Fruit fly (Drosophila melanogaster) whole organism, embryonic: ENCODE data around the gene RpL13.
A peak's percentile ranks its signal among the peaks of the same experiment; 100 is the strongest.

Source experiments
- Abd-B ChIP-seq: fragments of 200-800 bp; sonication (Bioruptor generic); optimal IDR thresholded peaks from 2 replicates; lab custom pipeline; 2018; ENCODE audit warnings: missing biosample characterization, mild to moderate bottlenecking, missing genetic modification characterization, moderate library complexity
- Atf-2 ChIP-seq: fragments of 200-800 bp; sonication (Bioruptor generic); optimal IDR thresholded peaks from 2 replicates; lab custom pipeline; 2016; ENCODE audit warnings: missing biosample characterization, missing genetic modification characterization
- Atf6 ChIP-seq: fragments of 200-800 bp; sonication (Bioruptor generic); IDR thresholded peaks from 2 replicates; pipeline ENCODE4 v1.3.6; 2022; ENCODE audit warnings: missing biosample characterization, missing genetic modification characterization
- B-H2 ChIP-seq: fragments of 200-800 bp; sonication (Bioruptor generic); optimal IDR thresholded peaks from 2 replicates; lab custom pipeline; 2018; ENCODE audit warnings: missing biosample characterization, mild to moderate bottlenecking, missing genetic modification characterization
- Bdp1 ChIP-seq: fragments of 200-800 bp; sonication (Bioruptor generic); optimal IDR thresholded peaks from 3 replicates; lab custom pipeline; 2016; ENCODE audit warnings: missing biosample characterization, missing genetic modification characterization
- CG1024 ChIP-seq: fragments of 200-800 bp; sonication (Bioruptor generic); IDR thresholded peaks from 2 replicates; pipeline ENCODE4 v1.3.6; 2022; ENCODE audit warnings: missing biosample characterization, missing genetic modification characterization
- CG12071 ChIP-seq: fragments of 200-800 bp; sonication (Bioruptor generic); optimal IDR thresholded peaks from 3 replicates; lab custom pipeline; 2018; ENCODE audit warnings: missing biosample characterization, mild to moderate bottlenecking, missing genetic modification characterization
- CG12769 ChIP-seq: fragments of 200-800 bp; sonication (Bioruptor generic); optimal IDR thresholded peaks from 2 replicates; lab custom pipeline; 2019; ENCODE audit warnings: missing biosample characterization, mild to moderate bottlenecking, missing genetic modification characterization, moderate library complexity
- CG13287 ChIP-seq: fragments of 200-800 bp; sonication (Bioruptor generic); IDR thresholded peaks from 2 replicates; pipeline ENCODE4 v1.3.6; 2022; ENCODE audit warnings: missing biosample characterization, missing genetic modification characterization; ENCODE audit not compliant: partially characterized antibody
- CG15479 ChIP-seq: fragments of 200-800 bp; sonication (Bioruptor generic); optimal IDR thresholded peaks from 3 replicates; lab custom pipeline; 2019; ENCODE audit warnings: missing biosample characterization, mild to moderate bottlenecking, missing genetic modification characterization, moderate library complexity
- CG1603 ChIP-seq: fragments of 200-800 bp; sonication (Bioruptor generic); optimal IDR thresholded peaks from 2 replicates; lab custom pipeline; 2019; ENCODE audit warnings: missing biosample characterization, mild to moderate bottlenecking, missing genetic modification characterization, moderate library complexity
- CG17328 ChIP-seq: fragments of 200-800 bp; sonication (Bioruptor generic); IDR thresholded peaks from 2 replicates; pipeline ENCODE4 v1.3.6; 2022; ENCODE audit warnings: missing biosample characterization, missing genetic modification characterization
- CG17802 ChIP-seq: fragments of 200-800 bp; sonication (Bioruptor generic); optimal IDR thresholded peaks from 2 replicates; lab custom pipeline; 2018; ENCODE audit warnings: missing biosample characterization, mild to moderate bottlenecking, missing genetic modification characterization, moderate library complexity
- CG18599 ChIP-seq: fragments of 200-800 bp; sonication (Bioruptor generic); optimal IDR thresholded peaks from 3 replicates; lab custom pipeline; 2017; ENCODE audit warnings: missing biosample characterization, missing genetic modification characterization, mild to moderate bottlenecking, moderate library complexity, missing genetic modification reagents
- CG2678 ChIP-seq: fragments of 200-800 bp; sonication (Bioruptor generic); optimal IDR thresholded peaks from 3 replicates; lab custom pipeline; 2019; ENCODE audit warnings: missing biosample characterization, mild to moderate bottlenecking, missing genetic modification characterization, moderate library complexity
- CG33213 ChIP-seq: fragments of 200-800 bp; sonication (Bioruptor generic); optimal IDR thresholded peaks from 3 replicates; lab custom pipeline; 2016; ENCODE audit warnings: missing biosample characterization, missing genetic modification characterization
- CG34224 ChIP-seq: fragments of 200-800 bp; sonication (Bioruptor generic); IDR thresholded peaks from 3 replicates; pipeline ENCODE4 v1.3.6; 2022; ENCODE audit warnings: missing biosample characterization, missing genetic modification characterization; ENCODE audit not compliant: partially characterized antibody
- CG3995 ChIP-seq: fragments of 200-800 bp; sonication (Bioruptor generic); optimal IDR thresholded peaks from 3 replicates; lab custom pipeline; 2016; ENCODE audit warnings: missing biosample characterization, missing genetic modification characterization
- CG43689 ChIP-seq: fragments of 200-800 bp; sonication (Bioruptor generic); IDR thresholded peaks from 2 replicates; pipeline ENCODE4 v1.3.6; 2022; ENCODE audit warnings: missing biosample characterization, missing genetic modification characterization
- CG4707 ChIP-seq: fragments of 200-800 bp; sonication (Bioruptor generic); optimal IDR thresholded peaks from 2 replicates; lab custom pipeline; 2018; ENCODE audit warnings: missing biosample characterization, mild to moderate bottlenecking, missing genetic modification characterization, moderate library complexity
- CG6175 ChIP-seq: fragments of 200-800 bp; sonication (Bioruptor generic); IDR thresholded peaks from 3 replicates; pipeline ENCODE4 v1.3.6; 2022; ENCODE audit warnings: missing biosample characterization, missing genetic modification characterization
- Dbx ChIP-seq: fragments of 200-800 bp; sonication (Bioruptor generic); IDR thresholded peaks from 3 replicates; pipeline ENCODE4 v1.3.6; 2022; ENCODE audit warnings: missing biosample characterization, missing genetic modification characterization
- Deaf1 ChIP-seq: fragments of 200-800 bp; optimal IDR thresholded peaks from 3 replicates; lab custom pipeline; 2019; ENCODE audit warnings: missing biosample characterization, mild to moderate bottlenecking, missing genetic modification characterization, moderate library complexity
- Dp ChIP-seq: fragments of 200-800 bp; sonication (Bioruptor generic); optimal IDR thresholded peaks from 2 replicates; lab custom pipeline; 2018; ENCODE audit warnings: missing biosample characterization, mild to moderate bottlenecking, missing genetic modification characterization, moderate library complexity
- ERR ChIP-seq: fragments of 200-800 bp; sonication (Bioruptor generic); optimal IDR thresholded peaks from 2 replicates; lab custom pipeline; 2016; ENCODE audit warnings: missing biosample characterization, missing genetic modification characterization
- Med ChIP-seq: fragments of 200-800 bp; sonication (Bioruptor generic); peaks from one replicate; lab custom pipeline; 2016; ENCODE audit warnings: missing biosample characterization, missing genetic modification characterization, mild to moderate bottlenecking, inconsistent platforms, moderate library complexity
- Opbp ChIP-seq: fragments of 200-800 bp; sonication (Bioruptor generic); IDR thresholded peaks from 3 replicates; pipeline ENCODE4 v1.3.6; 2022; ENCODE audit warnings: missing biosample characterization, missing genetic modification characterization; ENCODE audit not compliant: partially characterized antibody
- Rx ChIP-seq: fragments of 200-800 bp; sonication (Bioruptor generic); IDR thresholded peaks from 2 replicates; pipeline ENCODE4 v1.3.6; 2022; ENCODE audit warnings: missing biosample characterization, missing genetic modification characterization
- Sin3A ChIP-seq: fragments of >200 bp; optimal IDR thresholded peaks from 2 replicates; lab custom pipeline; 2018
- Usf ChIP-seq: fragments of 200-800 bp; sonication (Bioruptor generic); optimal IDR thresholded peaks from 2 replicates; lab custom pipeline; 2017; ENCODE audit warnings: missing genotype, missing biosample characterization, missing genetic modification characterization
- cg ChIP-seq: fragments of 200-800 bp; sonication (Bioruptor generic); optimal IDR thresholded peaks from 3 replicates; lab custom pipeline; 2019; ENCODE audit warnings: missing biosample characterization, mild to moderate bottlenecking, missing genetic modification characterization, moderate library complexity
- ci ChIP-seq: fragments of 200-800 bp; sonication (Bioruptor generic); IDR thresholded peaks from 3 replicates; pipeline ENCODE4 v1.3.6; 2022; ENCODE audit warnings: missing biosample characterization, missing genetic modification characterization
- corto ChIP-seq: fragments of 200-800 bp; sonication (Bioruptor generic); optimal IDR thresholded peaks from 2 replicates; lab custom pipeline; 2016; ENCODE audit warnings: missing biosample characterization, mild to moderate bottlenecking, missing genetic modification characterization, moderate library complexity
- dpn ChIP-seq, 2 experiments: fragments of 200-800 bp; sonication (Bioruptor generic); optimal IDR thresholded peaks; 3 replicates each; lab custom pipeline; 2016; ENCODE audit warnings: missing biosample characterization in 2 of 2, missing genetic modification characterization in 2 of 2
- en ChIP-seq: fragments of 200-800 bp; sonication (Bioruptor generic); optimal IDR thresholded peaks from 2 replicates; lab custom pipeline; 2016; ENCODE audit warnings: missing biosample characterization, missing genetic modification characterization
- ftz-f1 ChIP-seq: fragments of 200-800 bp; sonication (Bioruptor generic); optimal IDR thresholded peaks from 2 replicates; lab custom pipeline; 2016; ENCODE audit warnings: missing biosample characterization, missing genetic modification characterization
- lab ChIP-seq: fragments of 200-800 bp; sonication (Bioruptor generic); optimal IDR thresholded peaks from 3 replicates; lab custom pipeline; 2017; ENCODE audit warnings: missing biosample characterization, missing genetic modification characterization, mild to moderate bottlenecking, moderate library complexity, missing genetic modification reagents
- lbe ChIP-seq: fragments of 200-800 bp; sonication (Bioruptor generic); optimal IDR thresholded peaks from 2 replicates; lab custom pipeline; 2016; ENCODE audit warnings: missing biosample characterization, mild to moderate bottlenecking, missing genetic modification characterization
- nom ChIP-seq: fragments of 200-800 bp; sonication (Bioruptor generic); optimal IDR thresholded peaks from 2 replicates; lab custom pipeline; 2017; ENCODE audit warnings: missing biosample characterization, missing genetic modification characterization, mild to moderate bottlenecking, moderate library complexity, missing genetic modification reagents
- phol ChIP-seq: fragments of 200-800 bp; sonication (Bioruptor generic); optimal IDR thresholded peaks from 3 replicates; lab custom pipeline; 2018; ENCODE audit warnings: missing biosample characterization, mild to moderate bottlenecking, missing genetic modification characterization, moderate library complexity
- pros ChIP-seq: fragments of 200-800 bp; sonication (Bioruptor generic); optimal IDR thresholded peaks from 3 replicates; lab custom pipeline; 2019; ENCODE audit warnings: missing biosample characterization, mild to moderate bottlenecking, missing genetic modification characterization, moderate library complexity
- rib ChIP-seq: fragments of 200-800 bp; sonication (Bioruptor generic); IDR thresholded peaks from 2 replicates; pipeline ENCODE4 v1.3.6; 2022; ENCODE audit warnings: missing biosample characterization, missing genetic modification characterization
- row ChIP-seq: fragments of 200-800 bp; sonication (Bioruptor generic); IDR thresholded peaks from 3 replicates; pipeline ENCODE4 v1.3.6; 2022; ENCODE audit warnings: missing biosample characterization, missing genetic modification characterization
- sima ChIP-seq: fragments of 200-800 bp; sonication (Bioruptor generic); optimal IDR thresholded peaks from 2 replicates; lab custom pipeline; 2016; ENCODE audit warnings: missing biosample characterization, missing genetic modification characterization
- so ChIP-seq: fragments of 200-800 bp; sonication (Bioruptor generic); IDR thresholded peaks from 3 replicates; pipeline ENCODE4 v1.3.6; 2022; ENCODE audit warnings: missing biosample characterization, missing genetic modification characterization
- sob ChIP-seq: fragments of 200-800 bp; sonication (Bioruptor generic); IDR thresholded peaks from 2 replicates; pipeline ENCODE4 v1.3.6; 2022; ENCODE audit warnings: missing biosample characterization, missing genetic modification characterization
- sr ChIP-seq: fragments of 200-800 bp; sonication (Bioruptor generic); IDR thresholded peaks from 3 replicates; pipeline ENCODE4 v1.3.6; 2022; ENCODE audit warnings: missing biosample characterization, missing genetic modification characterization
- twi ChIP-seq: fragments of 200-800 bp; optimal IDR thresholded peaks from 2 replicates; lab custom pipeline; 2019; ENCODE audit warnings: missing biosample characterization, mild to moderate bottlenecking, missing genetic modification characterization, moderate library complexity
- wdn ChIP-seq: fragments of 200-800 bp; sonication (Bioruptor generic); IDR thresholded peaks from 2 replicates; pipeline ENCODE4 v1.3.6; 2022; ENCODE audit warnings: missing biosample characterization, missing genetic modification characterization
- wor ChIP-seq: fragments of 200-800 bp; sonication (Bioruptor generic); IDR thresholded peaks from 2 replicates; pipeline ENCODE4 v1.3.6; 2022; ENCODE audit warnings: missing biosample characterization, missing genetic modification characterization
- zfh1 ChIP-seq: fragments of 200-800 bp; sonication (Bioruptor generic); IDR thresholded peaks from 3 replicates; pipeline ENCODE4 v1.3.6; 2022; ENCODE audit warnings: missing biosample characterization, missing genetic modification characterization

RpL13 gene

DNA sequence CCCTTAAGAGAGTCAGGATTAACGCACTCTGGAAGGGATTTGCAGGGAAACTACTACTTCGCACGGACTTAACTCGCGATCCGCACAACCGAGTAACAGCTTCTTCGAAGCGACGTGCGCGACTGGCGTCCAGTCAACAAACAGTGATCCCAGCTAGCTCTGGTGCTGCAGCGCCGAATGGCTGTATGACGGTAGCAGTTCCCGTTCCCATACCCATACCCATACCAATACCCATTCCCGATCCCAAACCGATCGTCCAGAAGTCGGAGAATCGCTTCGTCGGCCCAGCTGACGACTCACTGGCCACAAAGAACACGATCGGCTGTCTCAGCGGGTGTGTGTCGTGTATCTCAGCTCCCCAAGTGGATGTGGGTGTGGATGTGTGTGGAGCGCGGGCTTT is 19.8 kb upstream of the RpL13 start, which contains the start of gene CG5853 (continued):
- no peak for TF ChIP-seq pros
- TF ChIP-seq Med (GFP tag; lab: Kevin White, UChicago), result peak; percentile 70
- peak; percentile 49 for TF ChIP-seq lbe
- TF ChIP-seq Bdp1 (GFP tag; lab: Kevin White, UChicago), result no peak
- TF ChIP-seq CG12769 (tag; lab: Kevin White, UChicago), result peak; percentile 99
- no peak for TF ChIP-seq twi (tag; lab: Kevin White, UChicago)
- no peak for TF ChIP-seq Dp (GFP tag; lab: Kevin White, UChicago)
- no peak for TF ChIP-seq CG15479
- TF ChIP-seq CG6175 (GFP tag; lab: Robert Waterston, UW), result peak; percentile 53; the same call in 1 of the 3 replicates
- TF ChIP-seq CG17802 (tag; lab: Kevin White, UChicago), result no peak
- peak; percentile 51; the same call in 1 of the 2 replicates for TF ChIP-seq sob (GFP tag; lab: Robert Waterston, UW)
- peak; percentile 35 for TF ChIP-seq ftz-f1 (GFP tag; lab: Kevin White, UChicago)
- TF ChIP-seq CG18599 (GFP tag; lab: Kevin White, UChicago), result peak; percentile 43
- no peak for TF ChIP-seq Atf-2
- TF ChIP-seq ERR (GFP tag; lab: Kevin White, UChicago), result no peak
- no peak for TF ChIP-seq CG17328 (GFP tag; lab: Robert Waterston, UW)
- TF ChIP-seq CG12071 (GFP tag; lab: Kevin White, UChicago), result no peak
- no peak for TF ChIP-seq dpn (GFP tag; optimal IDR thresholded peaks at IDR 0.05; lab: Kevin White, UChicago)
- TF ChIP-seq Deaf1 (tag; lab: Kevin White, UChicago), result peak; percentile 97
- TF ChIP-seq CG34224 (GFP tag; lab: Robert Waterston, UW), result no peak
- no peak for TF ChIP-seq corto (GFP tag; lab: Kevin White, UChicago)
- TF ChIP-seq CG1603, result no peak
- 0 out of 3 replicates have a peak, but pooled peaks have one; percentile 7 for TF ChIP-seq Opbp (GFP tag; lab: Robert Waterston, UW)
- TF ChIP-seq CG33213, result no peak
- peak; percentile 32; the same call in 1 of the 3 replicates for TF ChIP-seq sr
- no peak for TF ChIP-seq wdn (GFP tag; lab: Robert Waterston, UW)
- TF ChIP-seq CG13287 (GFP tag; lab: Robert Waterston, UW), result peak; percentile 12; the same call in 1 of the 2 replicates
- TF ChIP-seq CG2678 (tag; lab: Kevin White, UChicago), result no peak
- no peak for TF ChIP-seq Rx (GFP tag; lab: Robert Waterston, UW)
- no peak for TF ChIP-seq zfh1 (GFP tag; lab: Robert Waterston, UW)
- TF ChIP-seq Abd-B (GFP tag; lab: Kevin White, UChicago), result no peak
- no peak for TF ChIP-seq CG1024
- peak; percentile 85 for TF ChIP-seq CG3995
- no peak for TF ChIP-seq sima
- TF ChIP-seq cg (GFP tag; lab: Kevin White, UChicago), result peak; percentile 39
- no peak for TF ChIP-seq Usf (GFP tag; lab: Kevin White, UChicago)
- no peak for TF ChIP-seq en (GFP tag; lab: Kevin White, UChicago)
- TF ChIP-seq B-H2 (GFP tag; lab: Kevin White, UChicago), result peak; percentile 63
- TF ChIP-seq lab (GFP tag; lab: Kevin White, UChicago), result peak; percentile 70
- TF ChIP-seq CG43689 (GFP tag; lab: Robert Waterston, UW), result no peak
- TF ChIP-seq nom (GFP tag; lab: Kevin White, UChicago), result peak; percentile 74
- 0 out of 2 replicates have a peak, but pooled peaks have one; percentile 45 for TF ChIP-seq rib (GFP tag; lab: Robert Waterston, UW)
- 0 out of 3 replicates have a peak, but pooled peaks have one; percentile 39 for TF ChIP-seq Dbx (GFP tag; lab: Robert Waterston, UW)
- TF ChIP-seq phol (tag; lab: Kevin White, UChicago), result no peak
- TF ChIP-seq so (GFP tag; lab: Robert Waterston, UW), result peak; percentile 19; the same call in 1 of the 3 replicates
- TF ChIP-seq CG4707, result no peak
- TF ChIP-seq row (GFP tag; lab: Robert Waterston, UW), result no peak; the same call in 2 of the 3 replicates
- TF ChIP-seq Atf6, result peak; percentile 28; the same call in 1 of the 2 replicates
- TF ChIP-seq ci (GFP tag; lab: Robert Waterston, UW), result peak; percentile 62
- no peak for TF ChIP-seq wor (GFP tag; lab: Robert Waterston, UW)
- TF ChIP-seq Sin3A, result no peak
